Fruit fly (Drosophila melanogaster) Kc167 (cell line): ENCODE data around the gene CG34041.

Experiments used
- Myc ChIP-seq: fragments of >200 bp; optimal IDR thresholded peaks from 2 replicates; lab custom pipeline; 2017; ENCODE audit warnings: missing external identifiers
- Sin3A ChIP-seq: fragments of >200 bp; optimal IDR thresholded peaks from 2 replicates; lab custom pipeline; 2018; ENCODE audit warnings: missing external identifiers
- h ChIP-seq: fragments of >200 bp; optimal IDR thresholded peaks from 3 replicates; lab custom pipeline; 2018; ENCODE audit warnings: missing external identifiers
- psq ChIP-seq: fragments of >200 bp; optimal IDR thresholded peaks from 2 replicates; lab custom pipeline; 2017; ENCODE audit warnings: missing external identifiers
- ttk ChIP-seq: sonication (Bioruptor generic); optimal IDR thresholded peaks from 2 replicates; lab custom pipeline; 2017; ENCODE audit warnings: missing external identifiers

DNA sequence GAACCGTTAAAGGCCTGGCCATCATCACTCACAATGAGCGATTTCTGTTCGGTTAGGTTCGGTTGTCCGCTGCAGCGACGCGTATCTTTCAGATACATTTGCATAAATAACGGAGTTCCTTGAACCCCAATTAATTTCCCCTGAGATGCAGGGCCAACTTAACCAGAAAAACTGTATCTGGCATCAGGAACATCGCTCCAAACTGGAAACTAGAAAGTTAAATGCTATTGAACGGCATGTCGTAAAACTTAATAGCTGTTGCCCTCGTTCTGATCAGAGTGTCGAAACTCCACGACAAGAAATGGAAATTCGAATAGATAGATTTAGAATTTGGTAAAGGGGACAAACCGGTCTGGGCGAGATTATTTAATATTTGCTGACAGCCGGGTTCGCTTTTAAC lies 35.5 kb upstream of the CG34041 start:
- TF ChIP-seq Sin3A (no peak), psq (lab: Kevin White, UChicago) (no peak), Myc (lab: Kevin White, UChicago) (no peak), h (no peak), ttk (lab: Kevin White, UChicago) (no peak)
